Fruit fly (Drosophila melanogaster) whole organism, pupa: ENCODE measurements around the gene chb.

Experiments
- CG10348 ChIP-seq: fragments of 200-800 bp; sonication (Bioruptor generic); IDR thresholded peaks from 2 replicates; pipeline ENCODE4 v1.3.6; 2022; ENCODE audit warnings: missing biosample characterization, missing genetic modification characterization
- CG12605 ChIP-seq: fragments of 200-800 bp; sonication (Bioruptor generic); IDR thresholded peaks from 2 replicates; pipeline ENCODE4 v1.3.6; 2022; ENCODE audit warnings: missing biosample characterization, missing genetic modification characterization
- CG13204 ChIP-seq: fragments of 200-800 bp; sonication (Bioruptor generic); optimal IDR thresholded peaks from 2 replicates; lab custom pipeline; 2018; ENCODE audit warnings: missing biosample characterization, mild to moderate bottlenecking, missing genetic modification characterization, moderate library complexity
- CG14655 ChIP-seq: fragments of 200-800 bp; sonication (Bioruptor generic); optimal IDR thresholded peaks from 3 replicates; lab custom pipeline; 2017; ENCODE audit warnings: mild to moderate bottlenecking, missing biosample characterization, missing genetic modification reagents, missing genetic modification characterization
- CG15710 ChIP-seq: fragments of 200-800 bp; sonication (Bioruptor generic); optimal IDR thresholded peaks from 2 replicates; lab custom pipeline; 2018; ENCODE audit warnings: missing biosample characterization, mild to moderate bottlenecking, missing genetic modification characterization, moderate library complexity
- CG17806 ChIP-seq: fragments of 200-800 bp; sonication (Bioruptor generic); optimal IDR thresholded peaks from 2 replicates; lab custom pipeline; 2018; ENCODE audit warnings: missing biosample characterization, mild to moderate bottlenecking, missing genetic modification characterization, moderate library complexity
- CG32121 ChIP-seq: fragments of 200-800 bp; sonication (Bioruptor generic); IDR thresholded peaks from 2 replicates; pipeline ENCODE4 v1.3.6; 2022; ENCODE audit warnings: missing biosample characterization, missing genetic modification characterization
- CG34367 ChIP-seq: fragments of 200-800 bp; sonication (Bioruptor generic); optimal IDR thresholded peaks from 2 replicates; lab custom pipeline; 2018; ENCODE audit warnings: missing biosample characterization, mild to moderate bottlenecking, missing genetic modification characterization
- CG4496 ChIP-seq: fragments of 200-800 bp; sonication (Bioruptor generic); IDR thresholded peaks from 3 replicates; pipeline ENCODE4 v1.3.6; 2022; ENCODE audit warnings: missing biosample characterization, missing genetic modification characterization
- CG8159 ChIP-seq: fragments of 200-800 bp; sonication (Bioruptor generic); optimal IDR thresholded peaks from 3 replicates; lab custom pipeline; 2018; ENCODE audit warnings: missing biosample characterization, mild to moderate bottlenecking, missing genetic modification characterization, moderate library complexity
- CG8301 ChIP-seq: fragments of 200-800 bp; sonication (Bioruptor generic); optimal IDR thresholded peaks from 2 replicates; lab custom pipeline; 2018; ENCODE audit warnings: missing biosample characterization, mild to moderate bottlenecking, missing genetic modification characterization
- CG9948 ChIP-seq: fragments of 200-800 bp; sonication (Bioruptor generic); optimal IDR thresholded peaks from 2 replicates; lab custom pipeline; 2018; ENCODE audit warnings: missing biosample characterization, mild to moderate bottlenecking, missing genetic modification characterization, moderate library complexity
- D1 ChIP-seq: fragments of 200-800 bp; sonication (Bioruptor generic); optimal IDR thresholded peaks from 2 replicates; lab custom pipeline; 2018; ENCODE audit warnings: missing biosample characterization, mild to moderate bottlenecking, missing genetic modification characterization, moderate library complexity
- EcR ChIP-seq: fragments of 200-800 bp; sonication (Bioruptor generic); optimal IDR thresholded peaks from 3 replicates; lab custom pipeline; 2019; ENCODE audit warnings: missing biosample characterization, missing genetic modification characterization, mild to moderate bottlenecking, moderate library complexity, missing genetic modification reagents
- Ets98B ChIP-seq: fragments of 200-800 bp; sonication (Bioruptor generic); IDR thresholded peaks from 2 replicates; pipeline ENCODE4 v1.3.6; 2022; ENCODE audit warnings: missing biosample characterization, missing genetic modification characterization
- Pif1A ChIP-seq: fragments of 200-800 bp; sonication (Bioruptor generic); optimal IDR thresholded peaks from 3 replicates; lab custom pipeline; 2016; ENCODE audit warnings: missing biosample characterization, missing genetic modification characterization
- Pif1B ChIP-seq: fragments of 200-800 bp; sonication (Bioruptor generic); optimal IDR thresholded peaks from 3 replicates; lab custom pipeline; 2016; ENCODE audit warnings: missing biosample characterization, missing genetic modification characterization
- Snoo ChIP-seq: fragments of 200-800 bp; sonication (Bioruptor generic); optimal IDR thresholded peaks from 3 replicates; lab custom pipeline; 2017; ENCODE audit warnings: missing biosample characterization, mild to moderate bottlenecking, missing genetic modification characterization, inconsistent platforms
- fd96Ca ChIP-seq: fragments of 200-800 bp; sonication (Bioruptor generic); IDR thresholded peaks from 3 replicates; pipeline ENCODE4 v1.3.6; 2022; ENCODE audit warnings: missing biosample characterization, missing genetic modification characterization
- gl ChIP-seq: fragments of 200-800 bp; sonication (Bioruptor generic); optimal IDR thresholded peaks from 2 replicates; lab custom pipeline; 2018; ENCODE audit warnings: missing biosample characterization, mild to moderate bottlenecking, missing genetic modification characterization
- rn ChIP-seq: fragments of 200-800 bp; sonication (Bioruptor generic); IDR thresholded peaks from 2 replicates; pipeline ENCODE4 v1.3.6; 2022; ENCODE audit warnings: missing biosample characterization, missing genetic modification characterization

The chb gene

dm6 chr3L:21172527-21173253 is at the start of gene chb, which contains the start of gene AsnS:
Gene chb, plus strand, starts transcription at chr3L:21172853.
Gene AsnS, plus strand, starts transcription at chr3L:21173118.
- TF ChIP-seq CG10348 (peak; percentile 50; the same call in 1 of the 2 replicates), CG34367 (peak; percentile 72), CG4496 (peak; percentile 95), Ets98B (peak; percentile 91), CG8301 (tag; lab: Kevin White, UChicago) (peak; percentile 69), CG32121 (GFP tag; lab: Robert Waterston, UW) (peak; percentile 89), CG12605 (GFP tag; lab: Robert Waterston, UW) (peak; percentile 78), CG13204 (GFP tag; lab: Kevin White, UChicago) (no peak), Pif1A (peak; percentile 73), gl (tag; lab: Kevin White, UChicago) (peak; percentile 46), CG9948 (peak; percentile 82), Pif1B (GFP tag; lab: Kevin White, UChicago) (peak; percentile 39), fd96Ca (GFP tag; lab: Robert Waterston, UW) (no peak), EcR (peak; percentile 77), Snoo (peak; percentile 83), CG15710 (peak; percentile 72), rn (peak; percentile 58; the same call in 1 of the 2 replicates), CG17806 (tag; lab: Kevin White, UChicago) (peak; percentile 89), CG8159 (tag; lab: Kevin White, UChicago) (peak; percentile 82), CG14655 (peak; percentile 50), D1 (tag; lab: Kevin White, UChicago) (peak; percentile 75)
- TF ChIP-seq, all 21 proteins: peak for 19

dm6 chr3L:21123453-21123852 is 49.2 kb upstream of the chb start, which contains the start of gene CG33284:
Gene CG33284, plus strand, starts transcription at chr3L:21123753.
- no peak for TF ChIP-seq CG8301 (tag; lab: Kevin White, UChicago)
- TF ChIP-seq CG4496, result no peak
- no peak for TF ChIP-seq rn
- TF ChIP-seq EcR, result no peak
- TF ChIP-seq D1 (tag; lab: Kevin White, UChicago), result no peak
- no peak for TF ChIP-seq CG14655
- TF ChIP-seq CG10348, result no peak
- TF ChIP-seq Pif1B (GFP tag; lab: Kevin White, UChicago), result no peak
- TF ChIP-seq Snoo, result no peak
- TF ChIP-seq CG12605 (GFP tag; lab: Robert Waterston, UW), result no peak
- TF ChIP-seq CG15710, result no peak
- TF ChIP-seq CG13204 (GFP tag; lab: Kevin White, UChicago), result no peak
- no peak for TF ChIP-seq Pif1A
- TF ChIP-seq, all 21 proteins: peak for 0

dm6 chr3L:21129682-21130081 is 43.0 kb upstream of the chb start:
- TF ChIP-seq Pif1A (no peak), CG32121 (GFP tag; lab: Robert Waterston, UW) (no peak), Snoo (no peak), CG34367 (no peak), CG8301 (tag; lab: Kevin White, UChicago) (no peak), CG10348 (no peak), CG12605 (GFP tag; lab: Robert Waterston, UW) (no peak), D1 (tag; lab: Kevin White, UChicago) (no peak), CG9948 (no peak)

- TF ChIP-seq CG9948, result no peak
- peak; percentile 35 for TF ChIP-seq D1 (tag; lab: Kevin White, UChicago)
- no peak for TF ChIP-seq Pif1A
- no peak for TF ChIP-seq CG13204 (GFP tag; lab: Kevin White, UChicago)
- no peak for TF ChIP-seq CG14655
- TF ChIP-seq Ets98B, result no peak
- TF ChIP-seq CG8159 (tag; lab: Kevin White, UChicago), result no peak
- TF ChIP-seq CG34367, result no peak
- TF ChIP-seq Pif1B (GFP tag; lab: Kevin White, UChicago), result no peak
- peak; percentile 16 for TF ChIP-seq EcR
- no peak for TF ChIP-seq CG17806 (tag; lab: Kevin White, UChicago)
- TF ChIP-seq CG4496, result no peak
- TF ChIP-seq fd96Ca (GFP tag; lab: Robert Waterston, UW), result no peak
- TF ChIP-seq CG15710, result no peak
- TF ChIP-seq CG8301 (tag; lab: Kevin White, UChicago), result no peak
- TF ChIP-seq CG12605 (GFP tag; lab: Robert Waterston, UW), result no peak
- no peak for TF ChIP-seq gl (tag; lab: Kevin White, UChicago)
- no peak for TF ChIP-seq CG32121 (GFP tag; lab: Robert Waterston, UW)
- TF ChIP-seq, all 21 proteins: peak for 2
These were observed 41.7 kb upstream of the chb start, which contains the start of gene ko for dm6 chr3L:21130839-21131410. Gene ko, minus strand, starts transcription at chr3L:21131159.

- no peak for TF ChIP-seq Pif1B (GFP tag; lab: Kevin White, UChicago)
- no peak for TF ChIP-seq CG9948
- TF ChIP-seq CG13204 (GFP tag; lab: Kevin White, UChicago), result no peak
- TF ChIP-seq Snoo, result no peak
- no peak for TF ChIP-seq CG10348
- no peak for TF ChIP-seq Ets98B
- no peak for TF ChIP-seq CG4496
- no peak for TF ChIP-seq fd96Ca (GFP tag; lab: Robert Waterston, UW)
- no peak for TF ChIP-seq CG12605 (GFP tag; lab: Robert Waterston, UW)
- no peak for TF ChIP-seq CG8301 (tag; lab: Kevin White, UChicago)
- no peak for TF ChIP-seq CG8159 (tag; lab: Kevin White, UChicago)
These were observed 41.2 kb upstream of the chb start, which contains the start of gene ICA69 for dm6 chr3L:21131427-21131826. Gene ICA69, plus strand, starts transcription at chr3L:21131446.

dm6 chr3L:21135850-21136249 is 36.8 kb upstream of the chb start:
- TF ChIP-seq D1 (tag; lab: Kevin White, UChicago) (no peak), Pif1A (no peak), CG8301 (tag; lab: Kevin White, UChicago) (no peak), gl (tag; lab: Kevin White, UChicago) (no peak), CG13204 (GFP tag; lab: Kevin White, UChicago) (no peak), CG12605 (GFP tag; lab: Robert Waterston, UW) (0 out of 2 replicates have a peak, but pooled peaks have one; percentile 13)
